Worm (Caenorhabditis elegans) whole organism, midembryonic: ENCODE measurements around the gene srh-216.

Source experiments
- cog-1 ChIP-seq: sonication (generic microtip); optimal IDR thresholded peaks from 2 replicates; lab custom pipeline; 2016; ENCODE audit warnings: missing genetic modification characterization, missing compliant biosample characterization
- flt-1 ChIP-seq: fragments of 200-800 bp; sonication (Bioruptor generic); IDR thresholded peaks from 2 replicates; pipeline ENCODE4 v1.3.6; 2022; ENCODE audit warnings: missing genetic modification characterization, missing compliant biosample characterization
- klf-2 ChIP-seq: fragments of 200-800 bp; sonication (Bioruptor generic); conservative IDR thresholded peaks from 2 replicates; pipeline ENCODE4 v1.3.6; 2022; ENCODE audit warnings: missing genetic modification reagents, missing genetic modification characterization, missing compliant biosample characterization
- med-1 ChIP-seq: sonication (generic microtip); optimal IDR thresholded peaks from 2 replicates; lab custom pipeline; 2017; ENCODE audit warnings: missing genetic modification characterization, mild to moderate bottlenecking, missing compliant biosample characterization, antibody characterized with exemption, missing genetic modification reagents; ENCODE audit not compliant: insufficient read depth
- tab-1 ChIP-seq: fragments of 200-800 bp; sonication (Bioruptor generic); IDR thresholded peaks from 2 replicates; pipeline ENCODE4 v1.3.6; 2022; ENCODE audit warnings: missing genetic modification characterization, missing compliant biosample characterization
- ztf-23 ChIP-seq: fragments of 200-800 bp; sonication (Bioruptor generic); IDR thresholded peaks from 2 replicates; pipeline ENCODE4 v1.3.6; 2022; ENCODE audit warnings: missing genetic modification reagents, missing genetic modification characterization, missing compliant biosample characterization

ce11 chrV:16781974-16782373, 45.4 kb downstream of the srh-216 start:
- TF ChIP-seq ztf-23 (GFP tag; lab: Robert Waterston, UW), result no peak
- TF ChIP-seq flt-1, result no peak
- no peak for TF ChIP-seq tab-1 (GFP tag; lab: Robert Waterston, UW)
- no peak for TF ChIP-seq med-1 (GFP tag; lab: Kevin White, UChicago)
- TF ChIP-seq klf-2 (GFP tag; lab: Robert Waterston, UW), result no peak
- no peak for TF ChIP-seq cog-1 (tag; lab: Kevin White, UChicago)
